Worm (Caenorhabditis elegans) whole organism, young adult: ENCODE data around the gene B0507.6.

Source experiments
- B0035.1 ChIP-seq: sonication (generic microtip); optimal IDR thresholded peaks from 2 replicates; lab custom pipeline; 2016; ENCODE audit warnings: missing genetic modification characterization, mild to moderate bottlenecking, missing compliant biosample characterization, missing genotype, missing genetic modification reagents
- B0261.1 ChIP-seq: sonication (generic microtip); optimal IDR thresholded peaks from 2 replicates; lab custom pipeline; 2016; ENCODE audit warnings: mild to moderate bottlenecking, missing genetic modification characterization, moderate library complexity, missing compliant biosample characterization
- B0336.3 ChIP-seq: fragments of 200-800 bp; sonication (Bioruptor generic); IDR thresholded peaks from 2 replicates; pipeline ENCODE4 v1.3.6; 2022; ENCODE audit warnings: missing genetic modification characterization, missing compliant biosample characterization
- C17E4.6 ChIP-seq: fragments of 200-800 bp; sonication (Bioruptor generic); IDR thresholded peaks from 2 replicates; pipeline ENCODE4 v1.3.6; 2022; ENCODE audit warnings: missing genetic modification reagents, missing genetic modification characterization, missing compliant biosample characterization
- D2030.7 ChIP-seq: fragments of 200-800 bp; sonication (Bioruptor generic); IDR thresholded peaks from 2 replicates; pipeline ENCODE4 v1.3.6; 2022; ENCODE audit warnings: missing genetic modification reagents, missing genetic modification characterization, missing compliant biosample characterization
- F23B12.7 ChIP-seq: sonication (generic microtip); optimal IDR thresholded peaks from 2 replicates; lab custom pipeline; 2017; ENCODE audit warnings: missing genetic modification characterization, mild to moderate bottlenecking, missing compliant biosample characterization, antibody characterized with exemption, moderate library complexity; ENCODE audit not compliant: insufficient read depth
- F33H1.4 ChIP-seq: fragments of 200-800 bp; sonication (Bioruptor generic); IDR thresholded peaks from 2 replicates; pipeline ENCODE4 v1.3.6; 2022; ENCODE audit warnings: missing genetic modification reagents, missing genetic modification characterization, missing compliant biosample characterization
- F37B4.10 ChIP-seq: fragments of 200-800 bp; sonication (Bioruptor generic); IDR thresholded peaks from 2 replicates; pipeline ENCODE4 v1.3.6; 2022; ENCODE audit warnings: missing genetic modification characterization, missing compliant biosample characterization
- F55B11.4 ChIP-seq: sonication (generic microtip); optimal IDR thresholded peaks from 2 replicates; lab custom pipeline; 2016; ENCODE audit warnings: missing compliant biosample characterization, missing genetic modification characterization, borderline replicate concordance; ENCODE audit not compliant: insufficient read depth
- K11D2.4 ChIP-seq: fragments of 200-800 bp; sonication (Bioruptor generic); IDR thresholded peaks from 2 replicates; pipeline ENCODE4 v1.3.6; 2022; ENCODE audit warnings: missing genetic modification reagents, missing genetic modification characterization, missing compliant biosample characterization
- K12H6.12 ChIP-seq: fragments of 200-800 bp; sonication (Bioruptor generic); optimal IDR thresholded peaks from 2 replicates; lab custom pipeline; 2018; ENCODE audit warnings: mild to moderate bottlenecking, missing genetic modification characterization, missing compliant biosample characterization
- ama-1 ChIP-seq, 3 experiments: fragments of 150-350 bp in 1 of 3; sonication (generic microtip) in 2 of 3; optimal IDR thresholded peaks; 2 replicates each; lab custom pipeline; 2014 to 2018; ENCODE audit warnings: missing biosample characterization in 2 of 3, missing genetic modification characterization in 2 of 3, missing genetic modification reagents in 2 of 3
- attf-5 ChIP-seq: fragments of 200-800 bp; sonication (Bioruptor generic); optimal IDR thresholded peaks from 2 replicates; lab custom pipeline; 2018; ENCODE audit warnings: mild to moderate bottlenecking, missing genetic modification characterization, missing compliant biosample characterization
- bed-2 ChIP-seq: fragments of 200-800 bp; sonication (Bioruptor generic); IDR thresholded peaks from 2 replicates; pipeline ENCODE4 v1.3.6; 2022; ENCODE audit warnings: missing genetic modification reagents, missing genetic modification characterization, missing compliant biosample characterization
- cebp-1 ChIP-seq, 2 experiments: fragments of 200-800 bp in 1 of 2; sonication (Bioruptor generic) in 1 of 2; sonication (generic microtip) in 1 of 2; IDR thresholded peaks in 1 of 2; optimal IDR thresholded peaks in 1 of 2; 2 replicates each; pipeline versions ENCODE4 v1.3.6 to Lab custom; 2017 to 2022; ENCODE audit warnings: missing compliant biosample characterization in 2 of 2, missing genetic modification characterization in 2 of 2, mild to moderate bottlenecking in 1 of 2, missing genetic modification reagents in 1 of 2, moderate library complexity in 1 of 2
- ceh-27 ChIP-seq: fragments of 200-800 bp; sonication (Bioruptor generic); optimal IDR thresholded peaks from 2 replicates; lab custom pipeline; 2018; ENCODE audit warnings: mild to moderate bottlenecking, missing genetic modification characterization, moderate library complexity, missing compliant biosample characterization
- dox-1 ChIP-seq: fragments of 200-800 bp; sonication (Bioruptor generic); IDR thresholded peaks from 2 replicates; pipeline ENCODE4 v1.3.6; 2022; ENCODE audit warnings: missing genetic modification reagents, missing genetic modification characterization, missing compliant biosample characterization
- egl-44 ChIP-seq: fragments of 200-800 bp; sonication (Bioruptor generic); IDR thresholded peaks from 2 replicates; pipeline ENCODE4 v1.3.6; 2022; ENCODE audit warnings: missing genetic modification reagents, missing genetic modification characterization, missing compliant biosample characterization
- egrh-3 ChIP-seq: fragments of 200-800 bp; sonication (Bioruptor generic); IDR thresholded peaks from 2 replicates; pipeline ENCODE4 v1.3.6; 2022; ENCODE audit warnings: missing genetic modification reagents, missing genetic modification characterization, missing compliant biosample characterization
- gei-17 ChIP-seq: fragments of 200-800 bp; sonication (Bioruptor generic); optimal IDR thresholded peaks from 2 replicates; lab custom pipeline; 2018; ENCODE audit warnings: mild to moderate bottlenecking, missing genetic modification characterization, missing compliant biosample characterization
- hmg-1.2 ChIP-seq: fragments of 200-800 bp; sonication (Bioruptor generic); IDR thresholded peaks from 2 replicates; pipeline ENCODE4 v1.3.6; 2022; ENCODE audit warnings: missing genetic modification reagents, missing genetic modification characterization, missing compliant biosample characterization
- hmg-20 ChIP-seq: fragments of 200-800 bp; sonication (Bioruptor generic); IDR thresholded peaks from 2 replicates; pipeline ENCODE4 v1.3.6; 2022; ENCODE audit warnings: missing genetic modification reagents, missing genetic modification characterization, missing compliant biosample characterization
- hrde-1 ChIP-seq: sonication (generic microtip); optimal IDR thresholded peaks from 2 replicates; lab custom pipeline; 2016; ENCODE audit warnings: missing genetic modification characterization, mild to moderate bottlenecking, missing compliant biosample characterization, moderate library complexity, missing genotype, missing genetic modification reagents, borderline replicate concordance
- lin-26 ChIP-seq: fragments of 200-800 bp; sonication (Bioruptor generic); IDR thresholded peaks from 2 replicates; pipeline ENCODE4 v1.3.6; 2022; ENCODE audit warnings: missing genetic modification reagents, missing genetic modification characterization, missing compliant biosample characterization
- lin-40 ChIP-seq: sonication (generic microtip); optimal IDR thresholded peaks from 2 replicates; lab custom pipeline; 2016; ENCODE audit warnings: missing genetic modification characterization, mild to moderate bottlenecking, missing compliant biosample characterization, missing genotype, missing genetic modification reagents
- lin-54 ChIP-seq: fragments of 200-800 bp; sonication (Bioruptor generic); optimal IDR thresholded peaks from 2 replicates; lab custom pipeline; 2018; ENCODE audit warnings: mild to moderate bottlenecking, missing genetic modification characterization, missing compliant biosample characterization
- mcd-1 ChIP-seq: fragments of 200-800 bp; sonication (Bioruptor generic); IDR thresholded peaks from 2 replicates; pipeline ENCODE4 v1.3.6; 2022; ENCODE audit warnings: missing genetic modification reagents, missing genetic modification characterization, missing compliant biosample characterization
- mxl-1 ChIP-seq: sonication (generic microtip); optimal IDR thresholded peaks from 2 replicates; lab custom pipeline; 2016; ENCODE audit warnings: missing genetic modification characterization, missing compliant biosample characterization
- nfyb-1 ChIP-seq: fragments of 200-800 bp; sonication (Bioruptor generic); IDR thresholded peaks from 2 replicates; pipeline ENCODE4 v1.3.6; 2022; ENCODE audit warnings: missing genetic modification reagents, missing genetic modification characterization, missing compliant biosample characterization
- nhr-80 ChIP-seq: sonication (generic microtip); optimal IDR thresholded peaks from 2 replicates; lab custom pipeline; 2016; ENCODE audit warnings: missing genetic modification characterization, missing compliant biosample characterization
- rec-8 ChIP-seq, 2 experiments: sonication (generic microtip); optimal IDR thresholded peaks; 2 replicates each; lab custom pipeline; 2016; ENCODE audit warnings: mild to moderate bottlenecking in 2 of 2, missing genetic modification characterization in 2 of 2, missing genetic modification reagents in 2 of 2, missing genotype in 2 of 2, missing biosample characterization in 1 of 2, missing compliant biosample characterization in 1 of 2, moderate library complexity in 1 of 2
- rpc-1 ChIP-seq, 2 experiments: fragments of 150-350 bp in 1 of 2; sonication (generic microtip) in 1 of 2; optimal IDR thresholded peaks; 2 replicates each; lab custom pipeline; 2014 to 2018; ENCODE audit warnings: missing biosample characterization in 1 of 2, missing genetic modification characterization in 1 of 2, missing genetic modification reagents in 1 of 2, missing genotype in 1 of 2
- sea-2 ChIP-seq: fragments of 200-800 bp; sonication (Bioruptor generic); IDR thresholded peaks from 2 replicates; pipeline ENCODE4 v1.3.6; 2022; ENCODE audit warnings: missing genetic modification characterization, missing compliant biosample characterization
- snpc-1.3 ChIP-seq: sonication (generic microtip); optimal IDR thresholded peaks from 2 replicates; lab custom pipeline; 2017; ENCODE audit warnings: missing genetic modification characterization, mild to moderate bottlenecking, missing compliant biosample characterization, antibody characterized with exemption, moderate library complexity, missing genotype, missing genetic modification reagents; ENCODE audit not compliant: insufficient read depth
- snpc-4 ChIP-seq, 5 experiments: fragments of 150-350 bp in 1 of 5; sonication (generic microtip) in 4 of 5; optimal IDR thresholded peaks; 2 replicates each; lab custom pipeline; 2014 to 2018; ENCODE audit warnings: missing genetic modification characterization in 5 of 5, missing biosample characterization in 3 of 5, antibody characterized with exemption in 2 of 5, mild to moderate bottlenecking in 2 of 5, missing compliant biosample characterization in 2 of 5, missing genotype in 2 of 5, moderate library complexity in 2 of 5, missing genetic modification reagents in 1 of 5
- tbp1 ChIP-seq: fragments of 200-800 bp; sonication (Bioruptor generic); optimal IDR thresholded peaks from 2 replicates; lab custom pipeline; 2018; ENCODE audit warnings: mild to moderate bottlenecking, missing genetic modification characterization, missing compliant biosample characterization
- unc-62 ChIP-seq: fragments of 150-350 bp; optimal IDR thresholded peaks from 2 replicates; lab custom pipeline; 2014; ENCODE audit warnings: missing biosample characterization, missing genetic modification reagents, missing genetic modification characterization
- zfh-2 ChIP-seq: fragments of 200-800 bp; sonication (Bioruptor generic); conservative IDR thresholded peaks from 2 replicates; pipeline ENCODE4 v1.3.6; 2022; ENCODE audit warnings: missing genetic modification reagents, missing genetic modification characterization, missing compliant biosample characterization
- ztf-18 ChIP-seq: sonication (generic microtip); optimal IDR thresholded peaks from 2 replicates; lab custom pipeline; 2016; ENCODE audit warnings: missing genotype, mild to moderate bottlenecking, missing genetic modification characterization, missing compliant biosample characterization
- ztf-22 ChIP-seq: fragments of 200-800 bp; sonication (Bioruptor generic); optimal IDR thresholded peaks from 2 replicates; lab custom pipeline; 2018; ENCODE audit warnings: mild to moderate bottlenecking, missing genetic modification characterization, moderate library complexity, missing compliant biosample characterization

Gene B0507.6

DNA sequence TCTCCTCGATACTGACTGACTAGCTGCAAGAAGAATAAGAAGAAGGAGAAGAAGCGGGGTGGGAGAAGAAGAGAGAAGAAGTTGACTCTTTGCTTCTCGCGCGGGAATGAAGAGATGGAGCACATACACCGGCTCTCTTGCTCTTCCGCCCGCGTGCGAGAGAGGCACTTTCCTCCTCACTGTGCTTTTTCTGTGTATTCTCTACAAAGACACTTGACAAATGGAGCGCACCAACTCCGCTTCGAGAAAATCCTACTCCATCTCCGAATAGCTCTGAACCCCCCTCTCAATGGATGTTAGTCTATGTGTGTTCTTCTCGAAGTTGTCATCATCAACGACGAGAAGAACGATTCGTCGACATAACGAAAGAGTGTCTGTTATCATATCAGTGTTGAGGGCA, 38.5 kb downstream of the B0507.6 start:
- no peak for TF ChIP-seq lin-40 (tag; lab: Kevin White, UChicago)
- TF ChIP-seq zfh-2 (GFP tag; lab: Robert Waterston, UW), result peak; percentile 73
- TF ChIP-seq nhr-80 (tag; lab: Kevin White, UChicago), result peak; percentile 11
- TF ChIP-seq F23B12.7, result no peak
- no peak for TF ChIP-seq ztf-22

DNA sequence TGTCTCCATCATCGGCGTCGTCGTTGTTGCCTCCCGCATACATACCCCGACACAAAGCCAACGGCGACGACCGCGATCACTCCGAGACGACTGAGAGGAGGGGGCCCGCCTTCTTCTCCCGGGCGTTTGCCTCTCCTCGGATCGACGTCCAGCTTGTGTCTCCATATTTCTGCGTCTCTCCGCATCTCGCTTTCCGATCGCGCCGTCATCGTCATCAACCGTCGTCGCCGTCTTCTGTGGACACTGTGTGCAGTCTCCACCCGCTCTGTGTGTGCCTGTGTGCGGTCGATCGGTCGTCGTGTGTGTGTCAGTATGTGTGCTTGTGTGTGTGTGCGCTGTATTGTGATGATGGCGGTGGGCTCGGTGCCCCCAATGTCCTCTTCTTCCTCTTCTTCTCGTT, 39.6 kb downstream of the B0507.6 start:
- TF ChIP-seq attf-5 (GFP tag; lab: Kevin White, UChicago) (peak; percentile 68), zfh-2 (GFP tag; lab: Robert Waterston, UW) (peak; percentile 100), bed-2 (GFP tag; lab: Robert Waterston, UW) (0 out of 2 replicates have a peak, but pooled peaks have one; percentile 47), lin-40 (tag; lab: Kevin White, UChicago) (peak; percentile 7), K12H6.12 (peak; percentile 54), B0035.1 (tag; lab: Kevin White, UChicago) (no peak), hmg-1.2 (GFP tag; lab: Robert Waterston, UW) (0 out of 2 replicates have a peak, but pooled peaks have one; percentile 31), egl-44 (peak; percentile 43; the same call in 1 of the 2 replicates), snpc-4 (GFP tag; optimal IDR thresholded peaks at IDR 0.05; lab: Kevin White, UChicago) (no peak), snpc-4 (tag; optimal IDR thresholded peaks at IDR 0.05; lab: Kevin White, UChicago) (peak in 1 of 4 experiments; percentile 2), tbp1 (GFP tag; lab: Kevin White, UChicago) (peak; percentile 8), gei-17 (GFP tag; lab: Kevin White, UChicago) (no peak), mxl-1 (tag; lab: Kevin White, UChicago) (no peak), snpc-1.3 (tag; lab: Kevin White, UChicago) (no peak), cebp-1 (GFP tag; IDR thresholded peaks at IDR 0.05; lab: Robert Waterston, UW) (no peak), cebp-1 (tag; optimal IDR thresholded peaks at IDR 0.05; lab: Kevin White, UChicago) (peak; percentile 61), ceh-27 (no peak), hmg-20 (GFP tag; lab: Robert Waterston, UW) (no peak), B0336.3 (GFP tag; lab: Robert Waterston, UW) (no peak), dox-1 (GFP tag; lab: Robert Waterston, UW) (peak; percentile 59; the same call in 1 of the 2 replicates), mcd-1 (peak; percentile 58), unc-62 (GFP tag; lab: Kevin White, UChicago) (no peak), C17E4.6 (GFP tag; lab: Robert Waterston, UW) (no peak), F33H1.4 (GFP tag; lab: Robert Waterston, UW) (no peak), D2030.7 (GFP tag; lab: Robert Waterston, UW) (0 out of 2 replicates have a peak, but pooled peaks have one; percentile 25), F55B11.4 (tag; lab: Kevin White, UChicago) (no peak), hrde-1 (tag; lab: Kevin White, UChicago) (no peak), sea-2 (0 out of 2 replicates have a peak, but pooled peaks have one; percentile 19), lin-54 (GFP tag; lab: Kevin White, UChicago) (no peak), rpc-1 (optimal IDR thresholded peaks at IDR 0.05; lab: Kevin White, UChicago) (no peak), rpc-1 (tag; optimal IDR thresholded peaks at IDR 0.05; lab: Kevin White, UChicago) (no peak), lin-26 (GFP tag; lab: Robert Waterston, UW) (peak; percentile 39; the same call in 1 of the 2 replicates), nfyb-1 (GFP tag; lab: Robert Waterston, UW) (0 out of 2 replicates have a peak, but pooled peaks have one; percentile 57), F37B4.10 (GFP tag; lab: Robert Waterston, UW) (0 out of 2 replicates have a peak, but pooled peaks have one; percentile 17), ztf-18 (tag; lab: Kevin White, UChicago) (peak; percentile 14), K11D2.4 (GFP tag; lab: Robert Waterston, UW) (0 out of 2 replicates have a peak, but pooled peaks have one; percentile 34), egrh-3 (peak; percentile 80; the same call in 1 of the 2 replicates), ama-1 (optimal IDR thresholded peaks at IDR 0.05; lab: Kevin White, UChicago) (no peak), ama-1 (GFP tag; optimal IDR thresholded peaks at IDR 0.05; lab: Kevin White, UChicago) (no peak), nhr-80 (tag; lab: Kevin White, UChicago) (peak; percentile 75), B0261.1 (no peak), rec-8 (tag; optimal IDR thresholded peaks at IDR 0.05; lab: Kevin White, UChicago) (no peak)
